Fruit fly (Drosophila melanogaster) whole organism, embryonic: ENCODE results near the gene CG10801.

ENCODE experiments used
- Ada2b ChIP-seq: fragments of 200-800 bp; sonication (Bioruptor generic); IDR thresholded peaks from 2 replicates; pipeline ENCODE4 v1.3.6; 2022; ENCODE audit warnings: missing biosample characterization, missing genetic modification characterization
- Antp ChIP-seq: fragments of 200-800 bp; sonication (Bioruptor generic); optimal IDR thresholded peaks from 3 replicates; lab custom pipeline; 2016; ENCODE audit warnings: missing biosample characterization, missing genetic modification characterization
- Atf-2 ChIP-seq: fragments of 200-800 bp; sonication (Bioruptor generic); optimal IDR thresholded peaks from 2 replicates; lab custom pipeline; 2016; ENCODE audit warnings: missing biosample characterization, missing genetic modification characterization
- Atf6 ChIP-seq: fragments of 200-800 bp; sonication (Bioruptor generic); IDR thresholded peaks from 2 replicates; pipeline ENCODE4 v1.3.6; 2022; ENCODE audit warnings: missing biosample characterization, missing genetic modification characterization
- Bdp1 ChIP-seq: fragments of 200-800 bp; sonication (Bioruptor generic); optimal IDR thresholded peaks from 3 replicates; lab custom pipeline; 2016; ENCODE audit warnings: missing biosample characterization, missing genetic modification characterization
- CG10431 ChIP-seq: fragments of 200-800 bp; sonication (Bioruptor generic); optimal IDR thresholded peaks from 3 replicates; lab custom pipeline; 2018; ENCODE audit warnings: missing biosample characterization, mild to moderate bottlenecking, missing genetic modification characterization
- CG12236 ChIP-seq: fragments of 200-800 bp; sonication (Bioruptor generic); optimal IDR thresholded peaks from 2 replicates; lab custom pipeline; 2016; ENCODE audit warnings: missing biosample characterization, missing genetic modification characterization
- CG12659 ChIP-seq: fragments of 200-800 bp; sonication (Bioruptor generic); optimal IDR thresholded peaks from 3 replicates; lab custom pipeline; 2017; ENCODE audit warnings: mild to moderate bottlenecking, missing biosample characterization, missing genetic modification reagents, missing genetic modification characterization
- CG15073 ChIP-seq: fragments of 200-800 bp; sonication (Bioruptor generic); optimal IDR thresholded peaks from 2 replicates; lab custom pipeline; 2016; ENCODE audit warnings: missing biosample characterization, missing genetic modification characterization
- CG1602 ChIP-seq: fragments of 200-800 bp; sonication (Bioruptor generic); optimal IDR thresholded peaks from 3 replicates; lab custom pipeline; 2016; ENCODE audit warnings: missing biosample characterization, missing genetic modification characterization
- CG1647 ChIP-seq: fragments of 200-800 bp; sonication (Bioruptor generic); optimal IDR thresholded peaks from 3 replicates; lab custom pipeline; 2016; ENCODE audit warnings: missing biosample characterization, missing genetic modification characterization
- CG16863 ChIP-seq: fragments of 200-800 bp; sonication (Bioruptor generic); optimal IDR thresholded peaks from 3 replicates; lab custom pipeline; 2016; ENCODE audit warnings: missing biosample characterization, missing genetic modification characterization
- CG17385 ChIP-seq: fragments of 200-800 bp; sonication (Bioruptor generic); optimal IDR thresholded peaks from 3 replicates; lab custom pipeline; 2018; ENCODE audit warnings: missing biosample characterization, mild to moderate bottlenecking, missing genetic modification characterization
- CG30403 ChIP-seq: fragments of 200-800 bp; sonication (Bioruptor generic); optimal IDR thresholded peaks from 3 replicates; lab custom pipeline; 2016; ENCODE audit warnings: missing biosample characterization, missing genetic modification characterization
- CG31224 ChIP-seq: fragments of 200-800 bp; sonication (Bioruptor generic); IDR thresholded peaks from 2 replicates; pipeline ENCODE4 v1.3.6; 2022; ENCODE audit warnings: missing biosample characterization, missing genetic modification characterization
- CG31441 ChIP-seq: fragments of 200-800 bp; sonication (Bioruptor generic); IDR thresholded peaks from 2 replicates; pipeline ENCODE4 v1.3.6; 2022; ENCODE audit warnings: missing biosample characterization, missing genetic modification characterization
- CG4730 ChIP-seq: fragments of 200-800 bp; sonication (Bioruptor generic); IDR thresholded peaks from 2 replicates; pipeline ENCODE4 v1.3.6; 2022; ENCODE audit warnings: missing biosample characterization, missing genetic modification characterization
- CG5245 ChIP-seq: fragments of 200-800 bp; sonication (Bioruptor generic); optimal IDR thresholded peaks from 3 replicates; lab custom pipeline; 2016; ENCODE audit warnings: missing biosample characterization, missing genetic modification characterization
- CG6254 ChIP-seq: fragments of 200-800 bp; sonication (Bioruptor generic); optimal IDR thresholded peaks from 3 replicates; lab custom pipeline; 2017; ENCODE audit warnings: mild to moderate bottlenecking, missing biosample characterization, missing genetic modification reagents, missing genetic modification characterization
- CG6689 ChIP-seq: fragments of 200-800 bp; sonication (Bioruptor generic); IDR thresholded peaks from 2 replicates; pipeline ENCODE4 v1.3.6; 2022; ENCODE audit warnings: missing biosample characterization, missing genetic modification characterization
- CG7839 ChIP-seq: fragments of 200-800 bp; sonication (Bioruptor generic); optimal IDR thresholded peaks from 3 replicates; lab custom pipeline; 2018; ENCODE audit warnings: missing biosample characterization, mild to moderate bottlenecking, missing genetic modification characterization, moderate library complexity
- CG9437 ChIP-seq: fragments of 200-800 bp; sonication (Bioruptor generic); optimal IDR thresholded peaks from 2 replicates; lab custom pipeline; 2018; ENCODE audit warnings: missing biosample characterization, mild to moderate bottlenecking, missing genetic modification characterization
- CG9727 ChIP-seq: fragments of 200-800 bp; sonication (Bioruptor generic); optimal IDR thresholded peaks from 3 replicates; lab custom pipeline; 2017; ENCODE audit warnings: missing biosample characterization, mild to moderate bottlenecking, missing genetic modification characterization
- CHES-1-like ChIP-seq: fragments of 200-800 bp; sonication (Bioruptor generic); optimal IDR thresholded peaks from 2 replicates; lab custom pipeline; 2016; ENCODE audit warnings: missing biosample characterization, missing genetic modification characterization
- Doc2 ChIP-seq: fragments of 200-800 bp; sonication (Bioruptor generic); IDR thresholded peaks from 2 replicates; pipeline ENCODE4 v1.3.6; 2022; ENCODE audit warnings: missing biosample characterization, missing genetic modification characterization
- Dp ChIP-seq: fragments of 200-800 bp; sonication (Bioruptor generic); optimal IDR thresholded peaks from 2 replicates; lab custom pipeline; 2018; ENCODE audit warnings: missing biosample characterization, mild to moderate bottlenecking, missing genetic modification characterization, moderate library complexity
- E2f2 ChIP-seq: fragments of 200-800 bp; sonication (Bioruptor generic); IDR thresholded peaks from 2 replicates; pipeline ENCODE4 v1.3.6; 2022; ENCODE audit warnings: missing biosample characterization, missing genetic modification characterization
- GATAe ChIP-seq: fragments of 200-800 bp; sonication (Bioruptor generic); conservative IDR thresholded peaks from 2 replicates; pipeline ENCODE4 v1.3.6; 2022; ENCODE audit warnings: missing biosample characterization, missing genetic modification characterization
- HLH4C ChIP-seq: fragments of 200-800 bp; sonication (Bioruptor generic); IDR thresholded peaks from 3 replicates; pipeline ENCODE4 v1.3.6; 2022; ENCODE audit warnings: missing biosample characterization, missing genetic modification characterization; ENCODE audit not compliant: partially characterized antibody
- Oaz ChIP-seq: fragments of 200-800 bp; sonication (Bioruptor generic); IDR thresholded peaks from 2 replicates; pipeline ENCODE4 v1.3.6; 2022; ENCODE audit warnings: missing biosample characterization, missing genetic modification characterization
- Ravus ChIP-seq: fragments of 200-800 bp; sonication (Bioruptor generic); IDR thresholded peaks from 2 replicates; pipeline ENCODE4 v1.3.6; 2022; ENCODE audit warnings: missing biosample characterization, missing genetic modification characterization
- Sry-β ChIP-seq: fragments of 200-800 bp; sonication (Bioruptor generic); optimal IDR thresholded peaks from 2 replicates; lab custom pipeline; 2018; ENCODE audit warnings: missing biosample characterization, mild to moderate bottlenecking, missing genetic modification characterization, moderate library complexity
- Taf1 ChIP-seq: fragments of 200-800 bp; sonication (Bioruptor generic); IDR thresholded peaks from 2 replicates; pipeline ENCODE4 v1.3.6; 2022; ENCODE audit warnings: missing biosample characterization, missing genetic modification characterization
- Xbp1 ChIP-seq: fragments of 200-800 bp; sonication (Bioruptor generic); optimal IDR thresholded peaks from 3 replicates; lab custom pipeline; 2016; ENCODE audit warnings: missing biosample characterization, mild to moderate bottlenecking, missing genetic modification characterization
- disco-r ChIP-seq: fragments of 200-800 bp; sonication (Bioruptor generic); optimal IDR thresholded peaks from 2 replicates; lab custom pipeline; 2016; ENCODE audit warnings: missing biosample characterization, missing genetic modification characterization
- dpn ChIP-seq, 2 experiments: fragments of 200-800 bp; sonication (Bioruptor generic); optimal IDR thresholded peaks; 3 replicates each; lab custom pipeline; 2016; ENCODE audit warnings: missing biosample characterization in 2 of 2, missing genetic modification characterization in 2 of 2
- esg ChIP-seq: fragments of 200-800 bp; sonication (Bioruptor generic); conservative IDR thresholded peaks from 2 replicates; pipeline ENCODE4 v1.3.6; 2022; ENCODE audit warnings: missing biosample characterization, missing genetic modification characterization
- ham ChIP-seq: fragments of 200-800 bp; sonication (Bioruptor generic); IDR thresholded peaks from 2 replicates; pipeline ENCODE4 v1.3.6; 2022; ENCODE audit warnings: missing biosample characterization, missing genetic modification characterization
- her ChIP-seq: fragments of 200-800 bp; sonication (Bioruptor generic); optimal IDR thresholded peaks from 2 replicates; lab custom pipeline; 2016; ENCODE audit warnings: missing biosample characterization, missing genetic modification characterization
- mirr ChIP-seq: fragments of 200-800 bp; sonication (Bioruptor generic); optimal IDR thresholded peaks from 3 replicates; lab custom pipeline; 2018; ENCODE audit warnings: missing biosample characterization, mild to moderate bottlenecking, missing genetic modification characterization
- nmo ChIP-seq: fragments of 200-800 bp; sonication (Bioruptor generic); optimal IDR thresholded peaks from 2 replicates; lab custom pipeline; 2018; ENCODE audit warnings: missing biosample characterization, mild to moderate bottlenecking, missing genetic modification characterization, moderate library complexity
- onecut ChIP-seq: fragments of 200-800 bp; sonication (Bioruptor generic); IDR thresholded peaks from 2 replicates; pipeline ENCODE4 v1.3.6; 2022; ENCODE audit warnings: missing biosample characterization, missing genetic modification characterization
- otp ChIP-seq: fragments of 200-800 bp; sonication (Bioruptor generic); IDR thresholded peaks from 3 replicates; pipeline ENCODE4, ENCODE4 v1.3.6; 2022; ENCODE audit warnings: missing biosample characterization, missing genetic modification characterization
- pnt ChIP-seq: fragments of 200-800 bp; sonication (Bioruptor generic); optimal IDR thresholded peaks from 3 replicates; lab custom pipeline; 2016; ENCODE audit warnings: missing biosample characterization, missing genetic modification characterization
- sisA ChIP-seq: fragments of 200-800 bp; sonication (Bioruptor generic); IDR thresholded peaks from 2 replicates; pipeline ENCODE4 v1.3.6; 2022; ENCODE audit warnings: missing biosample characterization, missing genetic modification characterization
- tin ChIP-seq: fragments of 200-800 bp; sonication (Bioruptor generic); optimal IDR thresholded peaks from 3 replicates; lab custom pipeline; 2016; ENCODE audit warnings: missing biosample characterization, missing genetic modification characterization
- unc-4 ChIP-seq: fragments of 200-800 bp; sonication (Bioruptor generic); IDR thresholded peaks from 2 replicates; pipeline ENCODE4 v1.3.6; 2022; ENCODE audit warnings: missing biosample characterization, missing genetic modification characterization; ENCODE audit not compliant: partially characterized antibody
- wor ChIP-seq: fragments of 200-800 bp; sonication (Bioruptor generic); IDR thresholded peaks from 2 replicates; pipeline ENCODE4 v1.3.6; 2022; ENCODE audit warnings: missing biosample characterization, missing genetic modification characterization
- zfh2 ChIP-seq: fragments of 200-800 bp; sonication (Bioruptor generic); optimal IDR thresholded peaks from 2 replicates; lab custom pipeline; 2016; ENCODE audit warnings: missing biosample characterization, missing genetic modification characterization

CG10801 gene

dm6 chrX:3482119-3483014, 22.0 kb downstream of the CG10801 start, which contains the start of the genes CG10804 and CG10802 (continued):
- TF ChIP-seq CG4730 (GFP tag; lab: Robert Waterston, UW) (peak; percentile 65), CG31441 (GFP tag; lab: Robert Waterston, UW) (peak; percentile 86), wor (GFP tag; lab: Robert Waterston, UW) (peak; percentile 57), CHES-1-like (GFP tag; lab: Kevin White, UChicago) (peak; percentile 74), dpn (GFP tag; optimal IDR thresholded peaks at IDR 0.05; lab: Kevin White, UChicago) (peak; percentile 79 to 82), Ravus (no peak), Xbp1 (peak; percentile 82), HLH4C (GFP tag; lab: Robert Waterston, UW) (peak; percentile 73), unc-4 (GFP tag; lab: Robert Waterston, UW) (peak; percentile 64), otp (GFP tag; lab: Robert Waterston, UW) (peak; percentile 82), CG30403 (GFP tag; lab: Kevin White, UChicago) (peak; percentile 89), CG5245 (GFP tag; lab: Kevin White, UChicago) (peak; percentile 34), Taf1 (GFP tag; lab: Robert Waterston, UW) (peak; percentile 79), CG31224 (GFP tag; lab: Robert Waterston, UW) (peak; percentile 71), tin (GFP tag; lab: Kevin White, UChicago) (peak; percentile 73), Ada2b (GFP tag; lab: Robert Waterston, UW) (peak; percentile 83), pnt (GFP tag; lab: Kevin White, UChicago) (peak; percentile 82), Bdp1 (GFP tag; lab: Kevin White, UChicago) (peak; percentile 71), nmo (GFP tag; lab: Kevin White, UChicago) (peak; percentile 84), CG9437 (GFP tag; lab: Kevin White, UChicago) (peak; percentile 95), CG12236 (GFP tag; lab: Kevin White, UChicago) (peak; percentile 61), CG17385 (GFP tag; lab: Kevin White, UChicago) (peak; percentile 45), CG10431 (GFP tag; lab: Kevin White, UChicago) (no peak), mirr (GFP tag; lab: Kevin White, UChicago) (no peak), CG16863 (peak; percentile 69), Antp (peak; percentile 85), zfh2 (GFP tag; lab: Kevin White, UChicago) (peak; percentile 92), Atf-2 (GFP tag; lab: Kevin White, UChicago) (peak; percentile 75), CG6254 (GFP tag; lab: Kevin White, UChicago) (no peak), CG1647 (GFP tag; lab: Kevin White, UChicago) (peak; percentile 74), Dp (GFP tag; lab: Kevin White, UChicago) (peak; percentile 43), sisA (GFP tag; lab: Robert Waterston, UW) (peak; percentile 84), CG12659 (GFP tag; lab: Kevin White, UChicago) (peak; percentile 82), CG15073 (GFP tag; lab: Kevin White, UChicago) (peak; percentile 33), CG1602 (peak; percentile 74), GATAe (GFP tag; lab: Robert Waterston, UW) (peak; percentile 61; the same call in 1 of the 2 replicates), Oaz (GFP tag; lab: Robert Waterston, UW) (peak; percentile 68), disco-r (GFP tag; lab: Kevin White, UChicago) (peak; percentile 31), Sry-β (GFP tag; lab: Kevin White, UChicago) (peak; percentile 86), Atf6 (GFP tag; lab: Robert Waterston, UW) (peak; percentile 81), onecut (GFP tag; lab: Robert Waterston, UW) (peak; percentile 24; the same call in 1 of the 2 replicates), CG9727 (peak; percentile 72), her (GFP tag; lab: Kevin White, UChicago) (peak; percentile 50), CG6689 (peak; percentile 87), Doc2 (GFP tag; lab: Robert Waterston, UW) (0 out of 2 replicates have a peak, but pooled peaks have one; percentile 9), ham (GFP tag; lab: Robert Waterston, UW) (no peak), CG7839 (tag; lab: Kevin White, UChicago) (no peak), E2f2 (GFP tag; lab: Robert Waterston, UW) (peak; percentile 71), esg (GFP tag; lab: Robert Waterston, UW) (peak; percentile 83)
